Fruit fly (Drosophila melanogaster) whole organism, embryonic: ENCODE measurements around the gene fru.
A peak's percentile ranks its signal among the peaks of the same experiment; 100 is the strongest.

ENCODE experiments used
- Abd-B ChIP-seq: fragments of 200-800 bp; sonication (Bioruptor generic); optimal IDR thresholded peaks from 2 replicates; lab custom pipeline; 2018; ENCODE audit warnings: missing biosample characterization, mild to moderate bottlenecking, missing genetic modification characterization, moderate library complexity
- Bgb ChIP-seq: fragments of 200-800 bp; sonication (Bioruptor generic); IDR thresholded peaks from 2 replicates; pipeline ENCODE4 v1.3.6; 2022; ENCODE audit warnings: missing biosample characterization, missing genetic modification characterization; ENCODE audit not compliant: partially characterized antibody
- CG10209 ChIP-seq: fragments of 200-800 bp; sonication (Bioruptor generic); optimal IDR thresholded peaks from 3 replicates; lab custom pipeline; 2017; ENCODE audit warnings: missing biosample characterization, mild to moderate bottlenecking, missing genetic modification characterization, missing genetic modification reagents
- CG12219 ChIP-seq: fragments of 200-800 bp; sonication (Bioruptor generic); optimal IDR thresholded peaks from 3 replicates; lab custom pipeline; 2018; ENCODE audit warnings: missing biosample characterization, mild to moderate bottlenecking, missing genetic modification characterization
- CG13775 ChIP-seq: fragments of 200-800 bp; sonication (Bioruptor generic); optimal IDR thresholded peaks from 3 replicates; lab custom pipeline; 2017; ENCODE audit warnings: missing biosample characterization, mild to moderate bottlenecking, missing genetic modification characterization
- CG14014 ChIP-seq: fragments of 200-800 bp; sonication (Bioruptor generic); IDR thresholded peaks from 2 replicates; pipeline ENCODE4 v1.3.6; 2022; ENCODE audit warnings: missing biosample characterization, missing genetic modification characterization
- CG15479 ChIP-seq: fragments of 200-800 bp; sonication (Bioruptor generic); optimal IDR thresholded peaks from 3 replicates; lab custom pipeline; 2019; ENCODE audit warnings: missing biosample characterization, mild to moderate bottlenecking, missing genetic modification characterization, moderate library complexity
- CG16815 ChIP-seq: fragments of 200-800 bp; sonication (Bioruptor generic); optimal IDR thresholded peaks from 3 replicates; lab custom pipeline; 2017; ENCODE audit warnings: missing biosample characterization, mild to moderate bottlenecking, missing genetic modification characterization
- CG17912 ChIP-seq: fragments of 200-800 bp; sonication (Bioruptor generic); optimal IDR thresholded peaks from 2 replicates; lab custom pipeline; 2018; ENCODE audit warnings: missing biosample characterization, mild to moderate bottlenecking, missing genetic modification characterization
- CG2129 ChIP-seq: fragments of 200-800 bp; sonication (Bioruptor generic); IDR thresholded peaks from 2 replicates; pipeline ENCODE4 v1.3.6; 2022; ENCODE audit warnings: missing biosample characterization, missing genetic modification characterization; ENCODE audit not compliant: partially characterized antibody
- CG30020 ChIP-seq: fragments of 200-800 bp; optimal IDR thresholded peaks from 2 replicates; lab custom pipeline; 2019; ENCODE audit warnings: missing biosample characterization, mild to moderate bottlenecking, missing genetic modification characterization, moderate library complexity
- CG34422 ChIP-seq: fragments of 200-800 bp; sonication (Bioruptor generic); IDR thresholded peaks from 3 replicates; pipeline ENCODE4 v1.3.6; 2022; ENCODE audit warnings: missing biosample characterization, missing genetic modification characterization
- CG42726 ChIP-seq: fragments of 200-800 bp; sonication (Bioruptor generic); IDR thresholded peaks from 2 replicates; pipeline ENCODE4 v1.3.6; 2022; ENCODE audit warnings: missing biosample characterization, missing genetic modification characterization; ENCODE audit not compliant: partially characterized antibody
- CG6689 ChIP-seq: fragments of 200-800 bp; sonication (Bioruptor generic); IDR thresholded peaks from 2 replicates; pipeline ENCODE4 v1.3.6; 2022; ENCODE audit warnings: missing biosample characterization, missing genetic modification characterization
- CG7357 ChIP-seq: fragments of 200-800 bp; sonication (Bioruptor generic); IDR thresholded peaks from 3 replicates; pipeline ENCODE4 v1.3.6; 2022; ENCODE audit warnings: missing biosample characterization, missing genetic modification characterization
- CG7372 ChIP-seq: fragments of 200-800 bp; sonication (Bioruptor generic); IDR thresholded peaks from 2 replicates; pipeline ENCODE4 v1.3.6; 2022; ENCODE audit warnings: missing biosample characterization, missing genetic modification characterization
- CG8290 ChIP-seq, 3 experiments: fragments of 200-800 bp; sonication (Bioruptor generic); optimal IDR thresholded peaks; 2 replicates each; lab custom pipeline; 2016 to 2019; ENCODE audit warnings: missing biosample characterization in 3 of 3, missing genetic modification characterization in 3 of 3, mild to moderate bottlenecking in 2 of 3, moderate library complexity in 1 of 3
- CG8359 ChIP-seq: fragments of 200-800 bp; sonication (Bioruptor generic); optimal IDR thresholded peaks from 2 replicates; lab custom pipeline; 2017; ENCODE audit warnings: missing biosample characterization, mild to moderate bottlenecking, missing genetic modification characterization, borderline replicate concordance
- CG8478 ChIP-seq: fragments of >200 bp; optimal IDR thresholded peaks from 2 replicates; lab custom pipeline; 2018
- CG8765 ChIP-seq: fragments of 200-800 bp; sonication (Bioruptor generic); IDR thresholded peaks from 2 replicates; pipeline ENCODE4 v1.3.6; 2022; ENCODE audit warnings: missing biosample characterization, missing genetic modification characterization
- CG9215 ChIP-seq: fragments of 200-800 bp; sonication (Bioruptor generic); IDR thresholded peaks from 2 replicates; pipeline ENCODE4 v1.3.6; 2022; ENCODE audit warnings: missing biosample characterization, missing genetic modification characterization
- CG9876 ChIP-seq: fragments of 200-800 bp; sonication (Bioruptor generic); optimal IDR thresholded peaks from 2 replicates; lab custom pipeline; 2016; ENCODE audit warnings: missing biosample characterization, missing genetic modification characterization
- CG9932 ChIP-seq: fragments of 200-800 bp; sonication (Bioruptor generic); IDR thresholded peaks from 2 replicates; pipeline ENCODE4 v1.3.6; 2022; ENCODE audit warnings: missing biosample characterization, missing genetic modification characterization
- D19B ChIP-seq: fragments of 200-800 bp; sonication (Bioruptor generic); optimal IDR thresholded peaks from 2 replicates; lab custom pipeline; 2017; ENCODE audit warnings: missing biosample characterization, mild to moderate bottlenecking, missing genetic modification characterization
- Dad ChIP-seq: fragments of 200-800 bp; sonication (Bioruptor generic); optimal IDR thresholded peaks from 3 replicates; lab custom pipeline; 2016; ENCODE audit warnings: missing biosample characterization, missing genetic modification characterization
- Doc3 ChIP-seq: fragments of 200-800 bp; sonication (Bioruptor generic); IDR thresholded peaks from 3 replicates; pipeline ENCODE4 v1.3.6; 2022; ENCODE audit warnings: missing biosample characterization, missing genetic modification characterization; ENCODE audit not compliant: partially characterized antibody
- Dref ChIP-seq: fragments of 200-800 bp; sonication (Bioruptor generic); IDR thresholded peaks from 2 replicates; pipeline ENCODE4 v1.3.6; 2022; ENCODE audit warnings: missing biosample characterization, missing genetic modification characterization
- E2f2 ChIP-seq: fragments of 200-800 bp; sonication (Bioruptor generic); IDR thresholded peaks from 2 replicates; pipeline ENCODE4 v1.3.6; 2022; ENCODE audit warnings: missing biosample characterization, missing genetic modification characterization
- ERR ChIP-seq: fragments of 200-800 bp; sonication (Bioruptor generic); optimal IDR thresholded peaks from 2 replicates; lab custom pipeline; 2016; ENCODE audit warnings: missing biosample characterization, missing genetic modification characterization
- H15 ChIP-seq: fragments of 200-800 bp; sonication (Bioruptor generic); IDR thresholded peaks from 3 replicates; pipeline ENCODE4 v1.3.6; 2022; ENCODE audit warnings: missing biosample characterization, missing genetic modification characterization
- HLH3B ChIP-seq: fragments of 200-800 bp; sonication (Bioruptor generic); IDR thresholded peaks from 2 replicates; pipeline ENCODE4 v1.3.6; 2022; ENCODE audit warnings: missing biosample characterization, missing genetic modification characterization
- Hr78 ChIP-seq, 2 experiments: fragments of 200-800 bp in 1 of 2; fragments of >200 bp in 1 of 2; sonication (Bioruptor generic) in 1 of 2; optimal IDR thresholded peaks; 2 replicates each; lab custom pipeline; 2017 to 2019; ENCODE audit warnings: missing biosample characterization in 2 of 2, missing genetic modification characterization in 2 of 2, mild to moderate bottlenecking in 1 of 2, moderate library complexity in 1 of 2
- Mad ChIP-seq: fragments of 200-800 bp; sonication (Bioruptor generic); optimal IDR thresholded peaks from 2 replicates; lab custom pipeline; 2016; ENCODE audit warnings: missing biosample characterization, missing genetic modification characterization
- Ravus ChIP-seq: fragments of 200-800 bp; sonication (Bioruptor generic); IDR thresholded peaks from 2 replicates; pipeline ENCODE4 v1.3.6; 2022; ENCODE audit warnings: missing biosample characterization, missing genetic modification characterization
- ato ChIP-seq: fragments of 200-800 bp; sonication (Bioruptor generic); IDR thresholded peaks from 2 replicates; pipeline ENCODE4 v1.3.6; 2022; ENCODE audit warnings: missing biosample characterization, missing genetic modification characterization; ENCODE audit not compliant: partially characterized antibody
- dan ChIP-seq: fragments of 200-800 bp; sonication (Bioruptor generic); IDR thresholded peaks from 2 replicates; pipeline ENCODE4 v1.3.6; 2022; ENCODE audit warnings: missing biosample characterization, missing genetic modification characterization
- disco-r ChIP-seq: fragments of 200-800 bp; sonication (Bioruptor generic); optimal IDR thresholded peaks from 2 replicates; lab custom pipeline; 2016; ENCODE audit warnings: missing biosample characterization, missing genetic modification characterization
- gce ChIP-seq: fragments of 200-800 bp; sonication (Bioruptor generic); IDR thresholded peaks from 3 replicates; pipeline ENCODE4 v1.3.6; 2022; ENCODE audit warnings: missing biosample characterization, missing genetic modification characterization
- kni ChIP-seq: fragments of 200-800 bp; sonication (Bioruptor generic); optimal IDR thresholded peaks from 3 replicates; lab custom pipeline; 2017; ENCODE audit warnings: mild to moderate bottlenecking, missing biosample characterization, missing genetic modification reagents, missing genetic modification characterization
- mirr ChIP-seq: fragments of 200-800 bp; sonication (Bioruptor generic); optimal IDR thresholded peaks from 3 replicates; lab custom pipeline; 2018; ENCODE audit warnings: missing biosample characterization, mild to moderate bottlenecking, missing genetic modification characterization
- nerfin-1 ChIP-seq: fragments of 200-800 bp; sonication (Bioruptor generic); optimal IDR thresholded peaks from 3 replicates; lab custom pipeline; 2019; ENCODE audit warnings: missing biosample characterization, mild to moderate bottlenecking, missing genetic modification characterization, moderate library complexity
- org-1 ChIP-seq: fragments of 200-800 bp; sonication (Bioruptor generic); optimal IDR thresholded peaks from 2 replicates; lab custom pipeline; 2017; ENCODE audit warnings: missing biosample characterization, missing genetic modification characterization
- pan ChIP-seq, 4 experiments: fragments of >200 bp in 3 of 4; fragments of 200-800 bp in 1 of 4; sonication (Bioruptor generic) in 1 of 4; optimal IDR thresholded peaks in 3 of 4; IDR thresholded peaks in 1 of 4; 2 replicates each; pipeline versions ENCODE4 v1.3.6 to Lab custom; 2017 to 2022; ENCODE audit warnings: missing biosample characterization in 2 of 4, missing genetic modification characterization in 2 of 4, mixed read lengths in 1 of 4
- pita ChIP-seq: fragments of 200-800 bp; sonication (Bioruptor generic); optimal IDR thresholded peaks from 2 replicates; lab custom pipeline; 2017; ENCODE audit warnings: missing biosample characterization, mild to moderate bottlenecking, missing genetic modification characterization
- pnt ChIP-seq: fragments of 200-800 bp; sonication (Bioruptor generic); optimal IDR thresholded peaks from 3 replicates; lab custom pipeline; 2016; ENCODE audit warnings: missing biosample characterization, missing genetic modification characterization
- pros ChIP-seq: fragments of 200-800 bp; sonication (Bioruptor generic); optimal IDR thresholded peaks from 3 replicates; lab custom pipeline; 2019; ENCODE audit warnings: missing biosample characterization, mild to moderate bottlenecking, missing genetic modification characterization, moderate library complexity
- shn ChIP-seq: fragments of 200-800 bp; sonication (Bioruptor generic); optimal IDR thresholded peaks from 3 replicates; lab custom pipeline; 2016; ENCODE audit warnings: missing biosample characterization, missing genetic modification characterization
- trem ChIP-seq: fragments of 200-800 bp; optimal IDR thresholded peaks from 3 replicates; lab custom pipeline; 2019; ENCODE audit warnings: missing biosample characterization, mild to moderate bottlenecking, missing genetic modification characterization, moderate library complexity
- zfh2 ChIP-seq: fragments of 200-800 bp; sonication (Bioruptor generic); optimal IDR thresholded peaks from 2 replicates; lab custom pipeline; 2016; ENCODE audit warnings: missing biosample characterization, missing genetic modification characterization

Gene fru

DNA sequence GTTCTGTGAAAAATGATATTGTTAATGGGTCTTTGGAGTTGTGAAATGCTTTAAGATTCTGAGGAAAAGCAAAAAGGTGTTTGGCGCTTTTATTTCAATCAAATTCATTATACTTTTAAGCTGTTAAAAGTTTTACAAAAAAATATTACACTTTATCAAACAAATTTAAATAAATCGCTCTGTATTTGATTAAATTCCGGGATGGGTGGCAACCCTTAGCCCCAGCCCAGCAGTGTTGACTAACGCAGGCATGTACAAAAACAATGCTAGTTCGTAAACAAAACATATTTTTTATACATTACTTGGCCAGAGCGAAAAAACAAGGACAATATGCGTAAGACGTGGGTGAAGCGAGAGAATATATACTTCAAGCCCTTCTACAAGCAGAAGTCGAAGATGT lies 140.7 kb downstream of the fru start, which contains the start of gene CG7685 (continued):
- peak; percentile 49; the same call in 1 of the 2 replicates for TF ChIP-seq CG6689 (GFP tag; lab: Robert Waterston, UW)
- TF ChIP-seq Dref (GFP tag; lab: Robert Waterston, UW), result no peak
- TF ChIP-seq CG34422 (GFP tag; lab: Robert Waterston, UW), result peak; percentile 71
- no peak for TF ChIP-seq CG15479 (GFP tag; lab: Kevin White, UChicago)
- peak; percentile 50 for TF ChIP-seq Dad
- TF ChIP-seq Doc3 (GFP tag; lab: Robert Waterston, UW), result no peak; the same call in 2 of the 3 replicates
- TF ChIP-seq CG42726 (GFP tag; lab: Robert Waterston, UW), result no peak
- TF ChIP-seq shn, result peak; percentile 34
- TF ChIP-seq pita (GFP tag; lab: Kevin White, UChicago), result no peak
- TF ChIP-seq CG12219, result peak; percentile 29
- no peak for TF ChIP-seq pros (GFP tag; lab: Kevin White, UChicago)
- TF ChIP-seq CG16815, result no peak
- TF ChIP-seq Hr78 (GFP tag; optimal IDR thresholded peaks at IDR 0.05; lab: Kevin White, UChicago), result no peak
- no peak for TF ChIP-seq Ravus (GFP tag; lab: Robert Waterston, UW)
- no peak for TF ChIP-seq CG7357 (GFP tag; lab: Robert Waterston, UW)
- TF ChIP-seq mirr (GFP tag; lab: Kevin White, UChicago), result peak; percentile 66
- peak; percentile 68 for TF ChIP-seq zfh2
- no peak for TF ChIP-seq ato (GFP tag; lab: Robert Waterston, UW)
- TF ChIP-seq ERR (GFP tag; lab: Kevin White, UChicago), result peak; percentile 11
- TF ChIP-seq CG9215 (GFP tag; lab: Robert Waterston, UW), result 0 out of 2 replicates have a peak, but pooled peaks have one; percentile 19
- TF ChIP-seq Abd-B, result peak; percentile 1
- TF ChIP-seq CG30020, result peak; percentile 32
- TF ChIP-seq nerfin-1 (tag; lab: Kevin White, UChicago), result peak; percentile 44
- no peak for TF ChIP-seq disco-r
- peak; percentile 56 for TF ChIP-seq org-1 (GFP tag; lab: Kevin White, UChicago)
- peak; percentile 53 for TF ChIP-seq CG13775 (GFP tag; lab: Kevin White, UChicago)
- TF ChIP-seq CG8290 (GFP tag; optimal IDR thresholded peaks at IDR 0.05; lab: Kevin White, UChicago), result peak; percentile 65
- peak in 1 of 2 experiments; percentile 81 for TF ChIP-seq CG8290 (tag; optimal IDR thresholded peaks at IDR 0.05; lab: Kevin White, UChicago)
- TF ChIP-seq pnt (GFP tag; lab: Kevin White, UChicago), result peak; percentile 20
- no peak for TF ChIP-seq CG7372 (GFP tag; lab: Robert Waterston, UW)
- TF ChIP-seq H15 (GFP tag; lab: Robert Waterston, UW), result no peak; the same call in 2 of the 3 replicates
- TF ChIP-seq CG14014 (GFP tag; lab: Robert Waterston, UW), result peak; percentile 57; the same call in 1 of the 2 replicates
- no peak for TF ChIP-seq CG8359
- no peak for TF ChIP-seq dan (GFP tag; lab: Robert Waterston, UW)
- peak; percentile 56 for TF ChIP-seq Mad (GFP tag; lab: Kevin White, UChicago)
- TF ChIP-seq D19B (GFP tag; lab: Kevin White, UChicago), result peak; percentile 10
- TF ChIP-seq CG2129, result no peak
- peak; percentile 8 for TF ChIP-seq CG17912 (GFP tag; lab: Kevin White, UChicago)
- no peak; the same call in 1 of the 2 replicates for TF ChIP-seq HLH3B (GFP tag; lab: Robert Waterston, UW)
- TF ChIP-seq CG8765 (GFP tag; lab: Robert Waterston, UW), result no peak
- TF ChIP-seq pan (optimal IDR thresholded peaks at IDR 0.05; lab: Kevin White, UChicago), result no peak
- peak in 1 of 2 experiments; percentile 33 for TF ChIP-seq pan (GFP tag; optimal IDR thresholded peaks at IDR 0.05 in 1 of 2, IDR thresholded peaks at IDR 0.05 in 1 of 2)
- peak; percentile 55 for TF ChIP-seq CG10209
- TF ChIP-seq CG9876, result no peak
- TF ChIP-seq gce (GFP tag; lab: Robert Waterston, UW), result no peak; the same call in 2 of the 3 replicates
- peak; percentile 63 for TF ChIP-seq trem (tag; lab: Kevin White, UChicago)
- peak; percentile 83 for TF ChIP-seq E2f2 (GFP tag; lab: Robert Waterston, UW)
- TF ChIP-seq kni (GFP tag; lab: Kevin White, UChicago), result no peak
- TF ChIP-seq Bgb (GFP tag; lab: Robert Waterston, UW), result peak; percentile 35; the same call in 1 of the 2 replicates
- TF ChIP-seq CG8478 (lab: Kevin White, UChicago), result no peak
- peak; percentile 85 for TF ChIP-seq CG9932
